Worm (Caenorhabditis elegans): Measurements from ENCODE around the gene F29B9.11.

DNA sequence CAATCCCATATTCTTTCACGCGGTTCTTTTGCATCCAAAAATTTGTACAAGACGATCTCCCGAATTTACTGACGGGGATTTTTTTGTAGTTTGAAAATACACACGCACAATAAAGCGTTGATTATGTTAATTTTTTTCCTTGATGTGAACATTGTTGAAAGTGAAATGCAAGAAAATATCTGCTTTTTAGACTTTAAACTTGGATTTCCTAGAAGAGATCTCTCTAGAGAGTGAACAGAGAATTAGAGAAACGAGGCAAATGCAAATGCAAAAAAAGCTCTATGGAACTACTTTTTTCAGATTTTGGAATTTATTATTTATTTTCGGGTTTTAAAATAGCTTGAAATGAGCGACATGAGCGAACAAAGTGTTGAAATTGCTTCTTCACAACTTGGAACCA is 5.1 kb upstream of the F29B9.11 start, which contains the start of gene F29B9.1:
- no peak for TF ChIP-seq ces-1 (GFP tag; optimal IDR thresholded peaks at IDR 0.05)
- TF ChIP-seq nhr-12 (tag; optimal IDR thresholded peaks at IDR 0.05), result no peak
- TF ChIP-seq unc-39 (tag; optimal IDR thresholded peaks at IDR 0.05), result no peak
- TF ChIP-seq ceh-43 (GFP tag; optimal IDR thresholded peaks at IDR 0.05), result no peak
- no peak for TF ChIP-seq unc-62 (GFP tag; optimal IDR thresholded peaks at IDR 0.05)
- no peak for TF ChIP-seq pha-4 (tag; optimal IDR thresholded peaks at IDR 0.05)
- no peak for TF ChIP-seq nhr-76 (tag; optimal IDR thresholded peaks at IDR 0.05)
- no peak for TF ChIP-seq nhr-28 (tag; optimal IDR thresholded peaks at IDR 0.05)
- TF ChIP-seq nhr-237 (tag; optimal IDR thresholded peaks at IDR 0.05), result no peak
- TF ChIP-seq hlh-1 (tag; optimal IDR thresholded peaks at IDR 0.05), result no peak
- no peak for TF ChIP-seq snpc-4 (tag; optimal IDR thresholded peaks at IDR 0.05)
- TF ChIP-seq lin-13 (tag; optimal IDR thresholded peaks at IDR 0.05), result no peak
- TF ChIP-seq M03D4.4 (tag; optimal IDR thresholded peaks at IDR 0.05), result no peak
- TF ChIP-seq lin-32 (GFP tag; optimal IDR thresholded peaks at IDR 0.05), result no peak
